Fruit fly (Drosophila melanogaster) Kc167 (cell line): ENCODE data around the gene CG31826.

Source experiments
- Myc ChIP-seq: fragments of >200 bp; optimal IDR thresholded peaks from 2 replicates; lab custom pipeline; 2017; ENCODE audit warnings: missing external identifiers
- h ChIP-seq: fragments of >200 bp; optimal IDR thresholded peaks from 3 replicates; lab custom pipeline; 2018; ENCODE audit warnings: missing external identifiers
- insv ChIP-seq: fragments of >200 bp; optimal IDR thresholded peaks from 3 replicates; lab custom pipeline; 2018; ENCODE audit warnings: missing external identifiers
- psq ChIP-seq: fragments of >200 bp; optimal IDR thresholded peaks from 2 replicates; lab custom pipeline; 2017; ENCODE audit warnings: missing external identifiers
- ttk ChIP-seq: sonication (Bioruptor generic); optimal IDR thresholded peaks from 2 replicates; lab custom pipeline; 2017; ENCODE audit warnings: missing external identifiers

- no peak for TF ChIP-seq h (lab: Kevin White, UChicago)
- TF ChIP-seq psq (lab: Kevin White, UChicago): no peak
- no peak for TF ChIP-seq Myc
- no peak for TF ChIP-seq insv (lab: Kevin White, UChicago)
- TF ChIP-seq ttk (lab: Kevin White, UChicago): no peak
Measured at dm6 chr2L:15763401-15763800, 9.5 kb downstream of the CG31826 start.
